Fruit fly (Drosophila melanogaster) ovary, adult (tissue): ENCODE results near the gene CG13615.

Experiments
- CG17801 ChIP-seq: fragments of 200-800 bp; optimal IDR thresholded peaks from 2 replicates; lab custom pipeline; 2019; ENCODE audit warnings: missing biosample characterization, mild to moderate bottlenecking, missing genetic modification characterization, moderate library complexity; ENCODE audit not compliant: partially characterized antibody

The CG13615 gene

dm6 chr3R:24376565-24376964 lies 13.8 kb upstream of the CG13615 start, which contains the start of gene CG33342:
TSS of gene CG33342 (plus strand) at chr3R:24376865.
- TF ChIP-seq CG17801 (GFP tag; lab: Kevin White, UChicago) = no peak

- no peak for TF ChIP-seq CG17801 (GFP tag; lab: Kevin White, UChicago)
Measured at dm6 chr3R:24384952-24385351, 5.4 kb upstream of the CG13615 start, which contains the start of gene CG17780. TSS of gene CG17780 (minus strand) at chr3R:24385052.

dm6 chr3R:24386434-24386833 lies 3.9 kb upstream of the CG13615 start:
- no peak for TF ChIP-seq CG17801 (GFP tag; lab: Kevin White, UChicago)

- TF ChIP-seq CG17801 (GFP tag; lab: Kevin White, UChicago) = peak; percentile 47
Measured at dm6 chr3R:24392207-24392939, 2.1 kb downstream of the CG13615 start, which contains the start of gene CG13616. TSS of gene CG13616 (plus strand) at chr3R:24392889.
